Worm (Caenorhabditis elegans) whole organism, L4/young adult: ENCODE results near the gene M04B2.2.

Experiments used
- W03F9.2 ChIP-seq: fragments of 150-350 bp; optimal IDR thresholded peaks from 2 replicates; lab custom pipeline; 2014; ENCODE audit warnings: missing biosample characterization, missing genetic modification characterization
- dao-5 ChIP-seq: sonication (generic microtip); optimal IDR thresholded peaks from 2 replicates; lab custom pipeline; 2016; ENCODE audit warnings: missing genotype, missing genetic modification characterization, moderate library complexity, missing compliant biosample characterization
- him-1 ChIP-seq: sonication (generic microtip); optimal IDR thresholded peaks from 2 replicates; lab custom pipeline; 2016; ENCODE audit warnings: missing genotype, missing genetic modification reagents, missing genetic modification characterization, missing compliant biosample characterization

M04B2.2 gene

DNA sequence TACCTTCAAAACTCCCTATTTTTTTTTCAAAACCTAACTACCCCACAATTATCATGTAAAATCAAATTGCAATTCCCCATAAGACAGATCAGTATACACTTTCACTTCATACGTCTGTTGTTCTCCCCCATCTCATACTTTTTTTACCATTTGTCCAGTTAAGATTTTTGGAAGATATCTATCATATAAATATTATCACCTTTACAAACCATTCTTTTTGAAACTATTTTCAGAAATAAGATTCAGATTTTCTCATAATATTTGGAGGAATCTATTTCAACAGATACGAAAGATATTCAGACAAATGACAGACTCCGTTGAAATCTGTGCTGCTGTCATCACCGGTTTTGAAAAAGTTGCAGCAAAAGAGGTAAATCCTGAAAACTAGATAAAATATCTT, at the start of gene M04B2.2:
Gene M04B2.2, plus strand, starts transcription at position 301 of the 400 bp plus-strand sequence.
- TF ChIP-seq dao-5 (tag; lab: Kevin White, UChicago) (peak; percentile 2), W03F9.2 (no peak)

DNA sequence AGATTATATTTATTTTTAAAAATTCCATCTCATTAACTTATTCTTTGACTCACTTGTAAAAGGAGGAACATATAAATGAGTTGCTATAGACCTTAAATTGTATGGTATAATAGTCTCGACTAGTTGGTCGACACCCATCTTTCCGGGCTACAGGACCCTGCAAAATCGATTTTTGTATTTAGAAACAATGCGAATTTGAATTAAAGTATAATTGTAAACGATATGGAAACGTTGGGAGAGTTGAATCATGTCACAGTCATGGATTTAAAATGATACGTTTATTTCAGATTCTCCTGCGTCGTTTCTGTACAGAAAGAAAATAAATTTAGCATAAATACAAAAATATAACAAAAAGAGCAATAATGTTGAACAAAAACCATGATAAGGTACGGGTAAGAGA, 48.8 kb upstream of the M04B2.2 start, which contains the start of gene catp-8:
Gene catp-8, minus strand, starts transcription at position 157 of the 400 bp plus-strand sequence.
- TF ChIP-seq him-1 (tag; lab: Kevin White, UChicago) (no peak), dao-5 (tag; lab: Kevin White, UChicago) (no peak), W03F9.2 (no peak)

DNA sequence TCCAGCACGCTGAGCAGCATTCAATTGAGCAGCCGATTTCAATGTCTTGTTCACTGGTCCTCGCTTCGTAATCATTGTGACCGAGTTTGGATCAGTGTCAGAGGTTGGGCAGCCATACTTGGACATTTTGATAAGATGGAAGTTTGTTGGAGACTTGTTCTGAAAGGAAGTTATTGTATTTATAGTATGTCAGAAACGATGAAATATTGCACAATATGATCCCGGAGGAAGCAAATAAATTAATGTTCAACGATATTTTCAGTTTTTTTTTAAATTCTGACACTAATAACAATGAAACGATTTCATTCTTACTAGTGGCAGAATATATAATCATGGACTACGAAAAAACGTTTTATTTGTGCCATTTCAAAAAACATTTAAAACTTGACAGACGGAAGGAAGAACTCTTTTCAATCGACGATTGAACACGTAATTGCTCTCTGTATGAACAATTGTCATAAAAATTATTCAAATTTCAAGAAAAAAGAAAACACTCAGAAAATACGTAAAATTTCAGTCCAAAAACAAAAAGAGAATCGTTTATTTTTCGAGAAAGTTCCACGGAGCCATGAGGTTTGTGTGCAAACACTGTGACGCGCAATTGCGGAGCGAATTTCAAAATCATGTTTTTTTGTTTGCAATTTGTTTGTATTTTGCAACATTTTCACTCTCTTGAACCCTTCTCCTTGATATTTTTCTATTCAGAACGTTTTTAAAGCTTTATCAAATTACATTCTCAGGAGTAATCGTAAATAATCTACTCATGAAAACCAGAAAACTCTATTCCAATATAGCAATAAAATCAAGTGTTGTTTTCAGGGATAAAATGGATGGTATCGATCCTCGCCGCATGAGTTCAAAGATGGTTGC, 47.6 kb upstream of the M04B2.2 start, which contains the start of the genes mbf-1 and nse-4:
Gene mbf-1, minus strand, starts transcription at position 343 of the 870 bp plus-strand sequence.
Gene nse-4, plus strand, starts transcription at position 820 of the 870 bp plus-strand sequence.
- TF ChIP-seq W03F9.2: peak; percentile 95
- no peak for TF ChIP-seq dao-5 (tag; lab: Kevin White, UChicago)

DNA sequence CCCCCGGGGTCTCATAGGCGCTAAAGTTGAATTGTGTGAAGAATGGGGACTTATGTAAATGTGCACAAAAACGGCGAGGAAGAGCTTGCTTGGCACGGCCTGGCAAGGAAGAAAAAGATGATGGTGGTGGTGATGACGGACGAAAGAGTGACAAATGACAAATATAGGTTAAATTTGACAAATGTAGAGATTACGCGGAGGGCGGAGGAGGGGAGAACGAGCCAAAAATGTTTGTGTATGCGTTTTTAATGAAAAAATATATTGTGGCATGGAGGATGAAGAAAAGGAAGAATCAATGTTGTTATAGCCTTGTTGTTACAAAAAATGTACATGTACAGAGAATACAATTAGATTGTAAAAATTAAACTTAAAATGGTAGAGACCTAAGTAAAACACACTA, 41.0 kb upstream of the M04B2.2 start:
- TF ChIP-seq him-1 (tag; lab: Kevin White, UChicago) (no peak), W03F9.2 (no peak), dao-5 (tag; lab: Kevin White, UChicago) (no peak)

DNA sequence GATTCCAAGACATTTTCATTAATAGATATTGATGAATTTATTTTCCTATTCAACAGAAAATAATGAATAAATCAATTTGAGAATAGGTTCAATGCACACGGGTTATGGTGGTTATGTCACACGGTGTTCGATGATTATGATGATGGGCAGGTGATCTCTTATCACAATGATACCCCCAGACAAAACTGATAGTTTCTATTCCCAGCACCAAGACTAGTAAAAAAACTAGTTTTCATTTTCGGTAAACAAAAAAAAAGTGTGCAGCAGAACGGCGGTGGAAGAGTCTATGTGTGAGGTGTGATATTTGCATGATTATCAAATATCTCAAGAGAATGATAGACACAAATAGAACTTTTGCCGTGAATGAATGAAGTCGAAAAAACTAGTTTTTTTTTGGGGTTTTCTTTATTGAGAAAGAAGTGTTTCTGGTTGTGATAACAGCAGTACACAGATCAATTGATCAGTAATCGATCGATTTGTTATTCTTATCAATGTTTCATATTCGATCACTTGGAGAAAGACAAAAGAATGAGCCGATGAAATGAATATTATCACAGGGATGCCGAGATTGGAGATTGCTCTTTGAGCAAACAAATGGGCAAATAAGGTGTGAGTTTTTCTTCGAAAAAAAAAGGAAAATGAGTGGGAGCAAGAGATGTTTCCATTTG, 39.8 kb upstream of the M04B2.2 start:
- TF ChIP-seq W03F9.2 (no peak), dao-5 (tag; lab: Kevin White, UChicago) (no peak), him-1 (tag; lab: Kevin White, UChicago) (no peak)

DNA sequence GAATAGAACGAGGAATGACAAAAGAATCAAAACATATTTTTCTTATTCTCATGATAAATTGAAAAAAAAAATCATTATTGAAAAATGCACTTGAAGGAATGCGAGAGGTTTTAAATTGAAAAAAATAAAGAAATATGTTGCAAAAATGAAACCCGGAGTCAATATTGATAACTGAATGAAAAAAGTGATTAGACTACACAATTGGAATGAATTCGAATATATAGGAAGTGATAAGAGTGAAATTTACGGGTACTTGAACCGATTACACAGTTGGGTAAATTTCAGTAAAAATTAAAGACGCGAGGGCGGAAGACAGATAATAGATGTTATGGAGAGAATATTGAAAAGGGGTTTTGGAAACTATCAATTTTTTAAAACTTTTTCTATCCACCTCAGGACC, 38.8 kb upstream of the M04B2.2 start:
- TF ChIP-seq him-1 (tag; lab: Kevin White, UChicago) (no peak), dao-5 (tag; lab: Kevin White, UChicago) (no peak), W03F9.2 (no peak)

DNA sequence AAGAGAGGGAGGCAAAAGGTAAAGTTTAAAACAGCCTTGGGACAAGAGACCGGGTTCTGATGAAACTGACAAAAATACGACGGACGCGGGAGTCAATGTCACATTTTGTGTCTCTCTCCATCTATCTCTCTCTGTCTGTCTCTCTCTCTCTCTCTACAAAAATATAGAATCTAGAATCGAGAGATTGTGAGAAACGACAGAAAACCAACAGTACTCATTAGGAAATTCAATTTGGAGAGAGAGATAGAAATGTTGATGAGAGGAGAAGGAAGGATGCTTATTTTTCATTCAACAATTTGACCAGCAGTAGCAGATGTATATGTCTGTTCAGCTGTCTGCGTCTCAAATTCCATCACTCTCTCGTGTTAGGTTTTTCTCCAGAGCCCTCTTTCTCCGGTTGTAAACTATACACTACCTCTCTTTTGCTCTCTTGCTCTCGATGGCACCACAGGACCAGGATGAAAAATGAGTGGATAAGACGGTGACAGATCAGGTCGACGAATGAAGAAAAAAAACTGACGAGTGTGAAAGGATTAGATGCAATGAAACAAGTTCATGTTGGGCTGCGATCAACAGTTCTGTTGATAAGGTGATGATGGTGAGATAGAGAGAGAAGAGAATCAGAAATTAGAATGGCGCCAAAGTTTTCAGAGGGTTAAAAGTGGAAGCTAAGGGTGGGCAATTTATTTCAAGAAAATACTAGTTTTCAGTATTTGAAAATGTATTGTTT, 38.1 kb upstream of the M04B2.2 start:
- TF ChIP-seq W03F9.2: peak; percentile 7
- no peak for TF ChIP-seq dao-5 (tag; lab: Kevin White, UChicago)

DNA sequence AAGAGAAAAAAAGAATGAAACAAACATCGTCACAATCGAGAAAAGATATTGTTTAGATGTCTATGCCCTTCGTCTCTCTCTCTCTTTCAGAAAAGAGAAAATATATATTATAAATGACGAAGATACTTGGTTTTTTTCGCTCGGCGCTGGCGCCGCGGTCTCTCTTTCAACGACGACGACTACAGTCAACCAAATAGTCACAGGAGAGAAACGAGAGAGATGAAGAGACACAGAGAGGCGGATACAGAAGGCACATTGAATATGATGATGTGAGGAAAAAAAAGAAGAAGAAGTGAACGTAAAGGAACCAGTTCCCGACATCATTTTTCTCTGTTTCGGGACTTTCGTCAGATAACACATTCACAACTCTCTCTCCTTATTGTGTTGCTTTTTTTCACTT, 36.4 kb upstream of the M04B2.2 start:
- no peak for TF ChIP-seq W03F9.2
- TF ChIP-seq him-1 (tag; lab: Kevin White, UChicago): no peak
- TF ChIP-seq dao-5 (tag; lab: Kevin White, UChicago): no peak

DNA sequence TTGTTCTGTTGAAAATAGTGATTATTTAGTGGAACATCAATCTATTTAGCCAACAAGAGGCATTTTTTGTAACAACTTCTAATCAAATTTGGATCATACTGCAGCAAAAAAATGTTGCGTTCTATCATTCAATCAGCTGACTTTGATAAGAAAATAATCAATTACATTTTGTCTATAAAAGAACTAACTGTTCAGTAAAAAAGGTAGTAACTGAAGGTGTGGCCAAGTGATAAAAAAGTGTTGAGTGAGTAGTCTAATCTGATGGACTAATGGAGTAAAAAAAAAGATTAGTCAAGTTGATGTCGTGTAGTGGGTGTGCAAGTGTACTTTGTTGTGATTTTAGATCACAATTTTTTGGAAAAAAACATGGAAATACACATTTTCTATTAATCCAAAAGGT, 35.5 kb upstream of the M04B2.2 start:
- TF ChIP-seq him-1 (tag; lab: Kevin White, UChicago) (no peak), W03F9.2 (no peak), dao-5 (tag; lab: Kevin White, UChicago) (no peak)

DNA sequence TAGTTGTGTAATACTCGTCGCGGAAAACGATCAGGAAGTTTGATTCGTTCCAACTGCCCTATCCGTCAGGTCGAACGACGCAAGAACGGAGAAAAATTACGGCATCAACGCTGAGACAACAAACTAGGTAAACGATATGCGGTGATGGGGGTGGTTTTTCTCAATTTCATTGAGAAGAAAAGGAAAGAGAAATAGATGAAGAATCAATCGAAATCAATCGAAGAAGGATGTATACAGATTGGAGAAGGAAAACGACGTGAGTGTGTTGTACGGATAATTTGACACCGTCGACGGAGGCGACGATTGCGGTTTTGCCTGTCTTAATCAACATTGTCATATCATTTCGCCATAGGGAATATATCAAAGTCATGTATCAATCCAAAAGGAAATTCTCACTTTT, 34.0 kb upstream of the M04B2.2 start:
- TF ChIP-seq W03F9.2 (no peak), him-1 (tag; lab: Kevin White, UChicago) (no peak), dao-5 (tag; lab: Kevin White, UChicago) (no peak)

DNA sequence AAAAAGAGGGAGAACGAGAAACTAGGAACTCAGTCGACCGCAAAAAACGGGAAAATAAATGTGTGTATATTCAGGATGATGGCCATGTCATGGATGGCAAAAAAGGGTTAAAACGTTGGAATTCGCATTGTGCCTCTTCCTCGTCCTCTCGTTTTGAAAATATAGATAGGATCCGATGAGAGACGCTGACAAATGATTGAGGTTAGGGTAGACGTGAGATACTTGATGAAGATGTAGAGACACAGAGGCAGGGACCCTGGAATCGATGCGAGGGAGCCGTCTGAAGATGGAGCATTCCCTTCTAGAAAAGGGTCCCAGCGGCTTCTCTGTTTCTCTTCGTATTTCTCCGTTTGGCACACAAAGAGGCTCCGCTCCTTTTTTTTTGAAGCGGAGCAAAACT, 32.9 kb upstream of the M04B2.2 start:
- TF ChIP-seq dao-5 (tag; lab: Kevin White, UChicago) (no peak), him-1 (tag; lab: Kevin White, UChicago) (peak; percentile 70)

DNA sequence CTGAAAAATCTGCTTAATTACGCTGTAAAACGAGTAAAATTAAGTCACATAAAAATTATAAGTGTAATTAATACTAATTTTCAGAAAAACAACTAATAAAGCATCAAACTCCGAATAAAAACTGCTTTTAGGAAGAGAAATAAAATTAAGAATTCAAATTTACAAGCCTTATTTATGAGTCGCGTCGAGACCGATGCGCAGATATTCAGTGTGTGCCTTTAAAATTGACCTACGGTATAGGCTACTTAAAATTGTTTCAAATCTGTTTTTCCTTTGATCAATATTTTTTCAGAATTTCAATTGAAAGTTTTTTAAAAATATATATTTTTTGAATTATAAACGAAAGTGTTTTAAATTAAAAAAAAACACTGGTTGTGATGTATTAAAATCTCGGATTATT, 29.7 kb upstream of the M04B2.2 start, which contains the start of gene sms-1:
Gene sms-1, minus strand, starts transcription at position 6 of the 400 bp plus-strand sequence.
- TF ChIP-seq dao-5 (tag; lab: Kevin White, UChicago) (no peak), him-1 (tag; lab: Kevin White, UChicago) (no peak), W03F9.2 (no peak)

DNA sequence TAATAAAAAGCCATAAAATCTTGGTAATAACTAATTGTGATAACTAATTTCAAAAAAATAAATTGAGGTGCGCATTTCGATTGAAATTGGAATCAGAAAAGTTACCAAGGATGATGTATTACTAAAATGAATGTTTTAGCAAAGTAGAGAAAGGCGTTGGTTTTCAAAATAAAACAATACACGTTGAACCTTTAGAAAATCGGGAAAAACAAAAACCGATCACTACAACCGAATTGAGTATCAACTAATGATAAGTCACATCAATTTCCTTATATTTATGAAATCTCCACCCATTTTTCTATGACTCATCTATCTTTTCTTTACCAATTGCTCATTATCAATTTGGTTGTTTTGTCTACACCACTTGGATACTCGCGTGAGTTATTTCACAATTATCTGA, 27.4 kb upstream of the M04B2.2 start, which contains the start of gene H21P03.10:
Gene H21P03.10, plus strand, starts transcription at position 301 of the 400 bp plus-strand sequence.
- TF ChIP-seq W03F9.2: no peak
- TF ChIP-seq dao-5 (tag; lab: Kevin White, UChicago): no peak
- no peak for TF ChIP-seq him-1 (tag; lab: Kevin White, UChicago)
